Fruit fly (Drosophila melanogaster): ENCODE data around the gene pes.

dm6 chr2L:7952351-7952750 is 41.6 kb downstream of the pes start:
- no peak for TF ChIP-seq CG12605 (GFP tag; IDR thresholded peaks at IDR 0.05)
- TF ChIP-seq Ets98B (GFP tag; IDR thresholded peaks at IDR 0.05) = no peak
- no peak for TF ChIP-seq CG34367 (tag; optimal IDR thresholded peaks at IDR 0.05)
- TF ChIP-seq Snoo (tag; optimal IDR thresholded peaks at IDR 0.05) = no peak
- TF ChIP-seq CG17806 (tag; optimal IDR thresholded peaks at IDR 0.05) = no peak
- TF ChIP-seq CG8159 (tag; optimal IDR thresholded peaks at IDR 0.05) = no peak
- TF ChIP-seq Pif1A (GFP tag; optimal IDR thresholded peaks at IDR 0.05) = no peak
- TF ChIP-seq rn (GFP tag; IDR thresholded peaks at IDR 0.05) = no peak
- no peak for TF ChIP-seq EcR (GFP tag; optimal IDR thresholded peaks at IDR 0.05)
- TF ChIP-seq CG8301 (tag; optimal IDR thresholded peaks at IDR 0.05) = no peak
- no peak for TF ChIP-seq CG4496 (GFP tag; IDR thresholded peaks at IDR 0.05)
- no peak for TF ChIP-seq Pif1B (GFP tag; optimal IDR thresholded peaks at IDR 0.05)
- TF ChIP-seq D1 (tag; optimal IDR thresholded peaks at IDR 0.05) = no peak
